Worm (Caenorhabditis elegans): ENCODE data around the gene srd-31.

- TF ChIP-seq hlh-11 (tag; optimal IDR thresholded peaks at IDR 0.05) (no peak), ces-1 (GFP tag; optimal IDR thresholded peaks at IDR 0.05) (no peak), pha-4 (GFP tag; IDR thresholded peaks at IDR 0.05) (no peak), pha-4 (tag; optimal IDR thresholded peaks at IDR 0.05) (no peak), snpc-4 (tag; optimal IDR thresholded peaks at IDR 0.05) (no peak), mdl-1 (tag; optimal IDR thresholded peaks at IDR 0.05) (no peak), pqm-1 (tag; optimal IDR thresholded peaks at IDR 0.05) (no peak), F49E8.2 (tag; optimal IDR thresholded peaks at IDR 0.05; ENCODE audit: borderline replicate concordance) (no peak)
These were observed 37.7 kb upstream of the srd-31 start, which contains the start of gene C12D5.4 for ce11 chrV:7672258-7672657.
